Worm (Caenorhabditis elegans) whole organism, L1 larva: ENCODE data around the gene clec-37.

Experiments
- aly-2 ChIP-seq: fragments of 150-350 bp; optimal IDR thresholded peaks from 2 replicates; lab custom pipeline; 2014; ENCODE audit warnings: missing biosample characterization, missing genetic modification characterization
- ceh-82 ChIP-seq, 3 experiments: fragments of 150-350 bp in 1 of 3; sonication (generic microtip) in 2 of 3; optimal IDR thresholded peaks; 2 replicates each; lab custom pipeline; 2014 to 2017; ENCODE audit warnings: missing biosample characterization in 3 of 3, missing genetic modification characterization in 3 of 3
- ceh-88 ChIP-seq: fragments of 200-800 bp; sonication (Bioruptor generic); IDR thresholded peaks from 2 replicates; pipeline ENCODE4 v1.3.6; 2022; ENCODE audit warnings: missing genetic modification characterization, missing compliant biosample characterization
- efl-1 ChIP-seq, 4 experiments: fragments of 150-350 bp; optimal IDR thresholded peaks in 3 of 4; peaks in 1 of 4; 1 replicate in 1 of 4; 2 replicates in 3 of 4; lab custom pipeline; 2014; ENCODE audit warnings: missing biosample characterization in 2 of 4, missing genetic modification characterization in 2 of 4, missing genetic modification reagents in 2 of 4
- efl-3 ChIP-seq: fragments of 200-800 bp; sonication (Bioruptor generic); optimal IDR thresholded peaks from 2 replicates; lab custom pipeline; 2018; ENCODE audit warnings: mild to moderate bottlenecking, missing genetic modification characterization, missing compliant biosample characterization
- egl-27 ChIP-seq, 2 experiments: fragments of 150-350 bp in 1 of 2; sonication (generic microtip); optimal IDR thresholded peaks; 3 replicates each; lab custom pipeline; 2017 to 2018; ENCODE audit warnings: missing biosample characterization in 2 of 2, missing genetic modification characterization in 2 of 2, missing genetic modification reagents in 2 of 2
- ets-5 ChIP-seq: fragments of 200-800 bp; sonication (Bioruptor generic); IDR thresholded peaks from 2 replicates; pipeline ENCODE4 v1.3.6; 2022; ENCODE audit warnings: missing genetic modification characterization, missing compliant biosample characterization
- fkh-8 ChIP-seq: sonication (generic microtip); optimal IDR thresholded peaks from 2 replicates; lab custom pipeline; 2016; ENCODE audit warnings: mild to moderate bottlenecking, missing genetic modification characterization, missing compliant biosample characterization
- grh-1 ChIP-seq: fragments of 200-800 bp; sonication (Bioruptor generic); IDR thresholded peaks from 2 replicates; pipeline ENCODE4 v1.3.6; 2022; ENCODE audit warnings: missing genetic modification reagents, missing genetic modification characterization, missing compliant biosample characterization
- irx-1 ChIP-seq: sonication (generic microtip); optimal IDR thresholded peaks from 2 replicates; lab custom pipeline; 2016; ENCODE audit warnings: missing genetic modification characterization, missing compliant biosample characterization
- isw-1 ChIP-seq: fragments of 200-800 bp; sonication (Bioruptor generic); IDR thresholded peaks from 2 replicates; pipeline ENCODE4 v1.3.6; 2022; ENCODE audit warnings: missing genetic modification characterization, missing compliant biosample characterization
- jun-1 ChIP-seq: fragments of 150-350 bp; optimal IDR thresholded peaks from 2 replicates; lab custom pipeline; 2014; ENCODE audit warnings: missing biosample characterization, missing genetic modification reagents, missing genetic modification characterization
- lin-14 ChIP-seq: fragments of 200-800 bp; sonication (Bioruptor generic); optimal IDR thresholded peaks from 2 replicates; lab custom pipeline; 2018; ENCODE audit warnings: mild to moderate bottlenecking, missing genetic modification characterization, moderate library complexity, missing compliant biosample characterization
- lin-15B ChIP-seq: fragments of 150-350 bp; sonication (generic microtip); optimal IDR thresholded peaks from 3 replicates; lab custom pipeline; 2014; ENCODE audit warnings: missing biosample characterization, missing genetic modification characterization
- lin-35 ChIP-seq, 2 experiments: fragments of 150-350 bp; optimal IDR thresholded peaks; 2 replicates each; lab custom pipeline; 2014; ENCODE audit warnings: missing biosample characterization in 2 of 2, missing genetic modification characterization in 2 of 2, missing genetic modification reagents in 2 of 2
- mep-1 ChIP-seq: fragments of 150-350 bp; optimal IDR thresholded peaks from 2 replicates; lab custom pipeline; 2014; ENCODE audit warnings: missing biosample characterization, missing genetic modification characterization
- nhr-12 ChIP-seq: sonication (generic microtip); optimal IDR thresholded peaks from 2 replicates; lab custom pipeline; 2017; ENCODE audit warnings: missing biosample characterization, missing genetic modification characterization
- nhr-237 ChIP-seq: fragments of 150-350 bp; optimal IDR thresholded peaks from 2 replicates; lab custom pipeline; 2014; ENCODE audit warnings: missing biosample characterization, missing genetic modification characterization
- nhr-28 ChIP-seq: fragments of 150-350 bp; optimal IDR thresholded peaks from 2 replicates; lab custom pipeline; 2014; ENCODE audit warnings: missing biosample characterization, missing genetic modification characterization
- nhr-77 ChIP-seq: fragments of 150-350 bp; optimal IDR thresholded peaks from 2 replicates; lab custom pipeline; 2014; ENCODE audit warnings: missing biosample characterization, missing genetic modification characterization
- nhr-84 ChIP-seq: sonication (generic microtip); optimal IDR thresholded peaks from 2 replicates; lab custom pipeline; 2017; ENCODE audit warnings: missing biosample characterization, missing genetic modification characterization
- nhr-90 ChIP-seq: sonication (generic microtip); optimal IDR thresholded peaks from 2 replicates; lab custom pipeline; 2016; ENCODE audit warnings: mild to moderate bottlenecking, missing genetic modification characterization, missing compliant biosample characterization; ENCODE audit not compliant: poor library complexity
- pag-3 ChIP-seq: sonication (generic microtip); optimal IDR thresholded peaks from 2 replicates; lab custom pipeline; 2017; ENCODE audit warnings: missing genetic modification characterization, mild to moderate bottlenecking, missing compliant biosample characterization, antibody characterized with exemption, borderline replicate concordance; ENCODE audit not compliant: insufficient read depth
- pax-3 ChIP-seq: fragments of 200-800 bp; sonication (Bioruptor generic); optimal IDR thresholded peaks from 2 replicates; lab custom pipeline; 2018; ENCODE audit warnings: mild to moderate bottlenecking, missing genetic modification characterization, moderate library complexity, missing compliant biosample characterization
- snpc-4 ChIP-seq: fragments of 150-350 bp; optimal IDR thresholded peaks from 2 replicates; lab custom pipeline; 2014; ENCODE audit warnings: missing biosample characterization, missing genetic modification characterization
- sup-37 ChIP-seq: fragments of 200-800 bp; sonication (Bioruptor generic); optimal IDR thresholded peaks from 2 replicates; lab custom pipeline; 2018; ENCODE audit warnings: mild to moderate bottlenecking, missing genetic modification characterization, missing compliant biosample characterization
- unc-130 ChIP-seq: fragments of 150-350 bp; optimal IDR thresholded peaks from 2 replicates; lab custom pipeline; 2017; ENCODE audit warnings: missing biosample characterization, missing genetic modification characterization, inconsistent platforms
- unc-30 ChIP-seq: sonication (generic microtip); optimal IDR thresholded peaks from 2 replicates; lab custom pipeline; 2017; ENCODE audit warnings: missing biosample characterization, missing genetic modification characterization
- zip-4 ChIP-seq: fragments of 200-800 bp; sonication (Bioruptor generic); optimal IDR thresholded peaks from 2 replicates; lab custom pipeline; 2018; ENCODE audit warnings: mild to moderate bottlenecking, missing genetic modification characterization, moderate library complexity, missing compliant biosample characterization
- ztf-4 ChIP-seq: fragments of 150-350 bp; optimal IDR thresholded peaks from 2 replicates; lab custom pipeline; 2014; ENCODE audit warnings: missing biosample characterization, missing genetic modification characterization

Gene clec-37

ce11 chrV:16880679-16881078, 28.8 kb upstream of the clec-37 start, which contains the start of gene F09C6.14:
F09C6.14 (plus strand) TSS chrV:16880979.
- TF ChIP-seq nhr-90 (tag; lab: Kevin White, UChicago) (no peak), aly-2 (tag; lab: Kevin White, UChicago) (no peak), snpc-4 (no peak), pag-3 (tag; lab: Kevin White, UChicago) (no peak), ztf-4 (no peak)

ce11 chrV:16880054-16880453, 28.2 kb upstream of the clec-37 start, which contains the start of gene F09C6.3:
F09C6.3 (minus strand) TSS chrV:16880154.
- no peak for TF ChIP-seq ceh-88
- no peak for TF ChIP-seq aly-2 (tag; lab: Kevin White, UChicago)
- no peak for TF ChIP-seq egl-27 (tag; optimal IDR thresholded peaks at IDR 0.05; lab: Kevin White, UChicago)

ce11 chrV:16879532-16879931, 27.6 kb upstream of the clec-37 start:
- no peak for TF ChIP-seq zip-4 (GFP tag; lab: Kevin White, UChicago)
- TF ChIP-seq mep-1 (tag; lab: Kevin White, UChicago) = no peak
- TF ChIP-seq ceh-82 (tag; optimal IDR thresholded peaks at IDR 0.05; lab: Kevin White, UChicago) = no peak
- TF ChIP-seq sup-37 (GFP tag; lab: Kevin White, UChicago) = no peak
- no peak for TF ChIP-seq efl-3 (GFP tag; lab: Kevin White, UChicago)
- no peak for TF ChIP-seq unc-130 (tag; lab: Kevin White, UChicago)
- no peak for TF ChIP-seq egl-27 (tag; optimal IDR thresholded peaks at IDR 0.05; lab: Kevin White, UChicago)
- no peak for TF ChIP-seq lin-35 (GFP tag; optimal IDR thresholded peaks at IDR 0.05; lab: Kevin White, UChicago)
- no peak for TF ChIP-seq nhr-12 (tag; lab: Kevin White, UChicago)
- TF ChIP-seq irx-1 (tag; lab: Kevin White, UChicago) = no peak
- no peak for TF ChIP-seq nhr-237 (tag; lab: Kevin White, UChicago)
- TF ChIP-seq ets-5 (GFP tag; lab: Robert Waterston, UW) = no peak
- TF ChIP-seq fkh-8 (tag; lab: Kevin White, UChicago) = no peak
- no peak for TF ChIP-seq jun-1 (tag; lab: Kevin White, UChicago)
- TF ChIP-seq pag-3 (tag; lab: Kevin White, UChicago) = no peak

- TF ChIP-seq nhr-77 (no peak), lin-15B (tag; lab: Kevin White, UChicago) (no peak), isw-1 (GFP tag; lab: Robert Waterston, UW) (no peak), nhr-12 (tag; lab: Kevin White, UChicago) (no peak), unc-30 (no peak), irx-1 (tag; lab: Kevin White, UChicago) (no peak), pag-3 (tag; lab: Kevin White, UChicago) (no peak), efl-3 (GFP tag; lab: Kevin White, UChicago) (no peak), lin-14 (GFP tag; lab: Kevin White, UChicago) (no peak), nhr-28 (tag; lab: Kevin White, UChicago) (no peak), pax-3 (tag; lab: Kevin White, UChicago) (no peak)
These were observed 23.1 kb upstream of the clec-37 start, which contains the start of gene F49A5.10 for ce11 chrV:16874966-16875365. F49A5.10 (plus strand) TSS chrV:16875266.

- TF ChIP-seq lin-15B (tag; lab: Kevin White, UChicago) (no peak), nhr-90 (tag; lab: Kevin White, UChicago) (no peak), nhr-28 (tag; lab: Kevin White, UChicago) (no peak), efl-1 (optimal IDR thresholded peaks at IDR 0.05; lab: Kevin White, UChicago) (no peak), efl-1 (GFP tag; optimal IDR thresholded peaks at IDR 0.05 in 1 of 2; lab: Kevin White, UChicago) (peak in 1 of 2 experiments; percentile 30), nhr-84 (tag; lab: Kevin White, UChicago) (no peak)
These were observed 21.7 kb upstream of the clec-37 start, which contains the start of gene srw-23 for ce11 chrV:16873642-16874041. srw-23 (plus strand) TSS chrV:16873942.

- no peak for TF ChIP-seq grh-1 (GFP tag; lab: Robert Waterston, UW)
- TF ChIP-seq efl-1 (optimal IDR thresholded peaks at IDR 0.05; lab: Kevin White, UChicago) = no peak
- peak in 1 of 2 experiments; percentile 24 for TF ChIP-seq efl-1 (GFP tag; optimal IDR thresholded peaks at IDR 0.05 in 1 of 2; lab: Kevin White, UChicago)
These were observed 19.5 kb upstream of the clec-37 start, which contains the start of gene thn-4 for ce11 chrV:16871387-16871786. thn-4 (minus strand) TSS chrV:16871487.
